Worm (Caenorhabditis elegans): ENCODE results near the gene srg-21.
A peak's percentile ranks its signal among the peaks of the same experiment; 100 is the strongest.
"Not testable (repeated sequence)": the region's sequence is repeated elsewhere in the genome, so short reads cannot be mapped to it uniquely, and the experiment has no call there.

The srg-21 gene

ce11 chrII:3091268-3091667 is at the start of gene srg-21:
Gene srg-21 (minus strand): TSS chrII:3091368.
- TF ChIP-seq ceh-9 (tag; optimal IDR thresholded peaks at IDR 0.05) (no peak), eor-1 (tag; optimal IDR thresholded peaks at IDR 0.05) (no peak)

DNA sequence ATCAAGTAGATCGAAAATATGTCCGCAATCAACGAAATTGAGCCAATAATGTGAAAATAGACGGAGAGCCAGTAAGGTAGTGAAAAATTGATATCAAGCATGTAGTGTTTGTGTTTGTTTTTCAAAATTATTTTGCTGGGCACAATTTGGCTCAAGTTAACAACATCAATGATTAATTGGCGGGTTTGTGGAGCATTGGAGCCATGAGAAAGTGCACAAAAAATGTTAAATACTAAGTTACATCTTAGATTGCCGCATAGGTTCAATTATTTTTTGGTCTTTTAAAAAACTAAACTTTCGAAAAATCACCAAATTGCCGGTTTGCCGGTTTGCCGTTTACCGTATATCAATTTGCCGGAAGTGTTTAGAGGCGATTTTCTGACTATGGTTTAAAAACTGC is 46.6 kb upstream of the srg-21 start, which contains the start of gene sri-54:
sri-54 (minus strand) TSS at position 101 of the 400 bp plus-strand sequence.
- TF ChIP-seq egl-5 (tag; optimal IDR thresholded peaks at IDR 0.05) = no peak
- no peak for TF ChIP-seq nhr-77 (tag; optimal IDR thresholded peaks at IDR 0.05)
- no peak for TF ChIP-seq ceh-28 (tag; optimal IDR thresholded peaks at IDR 0.05)
- TF ChIP-seq nhr-11 (tag; optimal IDR thresholded peaks at IDR 0.05) = no peak
- TF ChIP-seq ceh-9 (tag; optimal IDR thresholded peaks at IDR 0.05) = no peak
- no peak for TF ChIP-seq jun-1 (tag; optimal IDR thresholded peaks at IDR 0.05)
- TF ChIP-seq hmg-11 (tag; optimal IDR thresholded peaks at IDR 0.05) = no peak
- no peak for TF ChIP-seq nfya-1 (tag; optimal IDR thresholded peaks at IDR 0.05; ENCODE audit: insufficient read depth)
- no peak for TF ChIP-seq ZK546.5 (tag; optimal IDR thresholded peaks at IDR 0.05)

ce11 chrII:3135293-3135692 is 44.1 kb upstream of the srg-21 start:
- TF ChIP-seq mml-1 (tag; optimal IDR thresholded peaks at IDR 0.05) = no peak
- TF ChIP-seq fkh-2 (tag; optimal IDR thresholded peaks at IDR 0.05) = no peak

DNA sequence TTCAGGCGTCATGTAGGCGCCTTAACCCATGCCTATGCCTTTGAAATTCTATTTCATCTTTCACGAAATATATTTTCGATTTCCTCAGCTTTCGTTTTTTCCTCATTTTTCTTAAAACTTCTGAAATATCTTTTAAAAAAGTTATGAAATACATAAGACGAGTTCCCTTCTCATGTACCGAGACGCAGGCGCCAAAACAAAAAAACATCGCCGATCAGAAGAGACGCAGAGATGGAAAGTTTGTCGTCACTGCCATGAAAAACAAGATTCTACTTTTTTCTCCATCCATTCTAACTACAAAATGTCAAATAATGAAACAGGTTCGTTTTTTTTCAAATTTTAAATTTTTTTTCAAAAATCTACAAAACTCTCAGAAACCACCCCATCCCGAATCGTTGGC is 37.8 kb upstream of the srg-21 start, which contains the start of gene chil-24:
chil-24 (plus strand) TSS at position 156 of the 400 bp plus-strand sequence.
- TF ChIP-seq nhr-23 (tag; optimal IDR thresholded peaks at IDR 0.05) (peak; percentile 22), skn-1 (tag; optimal IDR thresholded peaks at IDR 0.05) (no peak), pha-4 (tag; optimal IDR thresholded peaks at IDR 0.05) (peak; percentile 53), nhr-25 (tag; optimal IDR thresholded peaks at IDR 0.05) (peak; percentile 28), nhr-76 (tag; optimal IDR thresholded peaks at IDR 0.05) (no peak)

ce11 chrII:3126741-3127140 is 35.6 kb upstream of the srg-21 start, which contains the start of gene ins-31:
Gene ins-31 (plus strand): TSS chrII:3127041.
- TF ChIP-seq fkh-10 (GFP tag; optimal IDR thresholded peaks at IDR 0.05); mdl-1 (tag; optimal IDR thresholded peaks at IDR 0.05); nhr-67 (tag; optimal IDR thresholded peaks at IDR 0.05): not testable (repeated sequence)

ce11 chrII:3126341-3126740 is 35.2 kb upstream of the srg-21 start, which contains the start of gene ins-19:
Gene ins-19 (minus strand): TSS chrII:3126441.
- no peak for TF ChIP-seq fos-1 (tag; optimal IDR thresholded peaks at IDR 0.05)
- TF ChIP-seq ceh-28 (tag; optimal IDR thresholded peaks at IDR 0.05) = no peak
- no peak for TF ChIP-seq lin-39 (tag; optimal IDR thresholded peaks at IDR 0.05)
- TF ChIP-seq ZK546.5 (tag; optimal IDR thresholded peaks at IDR 0.05) = no peak
- no peak for TF ChIP-seq ztf-11 (tag; optimal IDR thresholded peaks at IDR 0.05)

DNA sequence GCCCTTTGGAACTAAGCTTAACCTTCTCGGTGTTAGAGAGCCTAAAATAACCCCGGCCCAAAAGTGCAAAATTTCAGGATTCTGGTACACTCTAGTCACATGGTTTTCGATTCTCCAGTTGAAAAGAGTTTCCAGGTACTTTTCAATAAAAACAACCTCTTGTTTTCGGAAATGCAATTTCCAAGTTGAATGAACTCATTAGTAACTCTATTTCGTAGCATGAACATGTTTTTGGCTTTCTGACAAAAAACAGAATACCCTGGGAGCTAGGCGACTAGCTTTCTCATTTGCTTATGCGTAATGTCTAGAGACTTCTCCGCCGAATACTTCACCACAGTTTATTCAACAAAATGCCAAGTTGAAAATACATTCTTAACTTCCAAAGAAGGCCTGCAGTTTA is 32.0 kb upstream of the srg-21 start, which contains the start of gene srh-71:
srh-71 (plus strand) TSS at position 301 of the 400 bp plus-strand sequence.
- TF ChIP-seq pqm-1 (tag; optimal IDR thresholded peaks at IDR 0.05) (no peak), nhr-12 (tag; optimal IDR thresholded peaks at IDR 0.05) (no peak), egl-27 (tag; optimal IDR thresholded peaks at IDR 0.05) (no peak), lin-15B (tag; optimal IDR thresholded peaks at IDR 0.05) (no peak), skn-1 (tag; optimal IDR thresholded peaks at IDR 0.05) (no peak), ceh-9 (tag; optimal IDR thresholded peaks at IDR 0.05) (no peak), lin-39 (tag; optimal IDR thresholded peaks at IDR 0.05) (no peak), nhr-11 (tag; optimal IDR thresholded peaks at IDR 0.05) (no peak), eor-1 (tag; optimal IDR thresholded peaks at IDR 0.05) (no peak), ama-1 (optimal IDR thresholded peaks at IDR 0.05) (no peak), nhr-76 (tag; optimal IDR thresholded peaks at IDR 0.05) (no peak), ceh-16 (tag; optimal IDR thresholded peaks at IDR 0.05) (no peak), pha-4 (tag; optimal IDR thresholded peaks at IDR 0.05) (no peak), ceh-82 (tag; optimal IDR thresholded peaks at IDR 0.05) (no peak), nfya-1 (tag; optimal IDR thresholded peaks at IDR 0.05; ENCODE audit: insufficient read depth) (no peak), ceh-28 (tag; optimal IDR thresholded peaks at IDR 0.05) (no peak)

All from whole organism, L3 larva.